Fruit fly (Drosophila melanogaster): ENCODE results near the gene mub.

mub gene

DNA sequence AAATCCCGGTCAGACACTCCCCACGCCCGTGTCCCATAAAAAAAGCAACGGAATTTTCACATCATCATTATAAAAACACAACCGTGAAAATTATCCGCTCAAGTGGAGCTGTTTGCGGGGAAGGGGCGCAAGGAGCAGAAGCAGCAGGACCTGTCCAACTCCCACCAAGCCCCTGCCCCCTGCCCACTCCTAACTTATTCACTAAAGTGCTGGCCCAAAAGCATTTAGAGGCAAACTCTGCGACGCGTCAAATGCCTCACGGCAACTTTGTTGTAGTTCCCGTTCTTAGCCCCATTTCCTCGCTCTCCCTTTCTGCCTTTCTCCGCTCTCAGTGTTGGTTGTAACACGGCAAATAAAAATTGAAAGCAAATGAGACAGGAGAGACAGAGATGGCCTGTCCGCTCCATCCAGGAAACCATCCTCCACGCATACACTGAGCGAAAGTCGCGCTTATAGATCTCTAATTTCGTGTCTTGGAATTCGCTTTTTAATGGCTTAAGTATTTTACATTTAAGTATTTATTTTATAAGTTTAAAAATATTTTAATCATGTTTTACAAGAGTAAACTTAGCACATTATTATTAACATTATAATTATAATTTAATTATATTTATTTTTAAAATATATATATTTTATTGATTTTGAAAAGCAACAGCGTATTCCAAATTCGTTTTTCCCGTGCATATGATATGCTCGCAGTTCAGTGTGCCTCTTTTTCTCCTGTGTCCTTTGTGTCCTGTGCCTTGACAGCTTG is 14.9 kb downstream of the mub start (continued):
- TF ChIP-seq cwo (GFP tag; optimal IDR thresholded peaks at IDR 0.05) (peak; percentile 54), Deaf1 (tag; optimal IDR thresholded peaks at IDR 0.05) (peak; percentile 27), scrt (GFP tag; optimal IDR thresholded peaks at IDR 0.05) (peak; percentile 28), D19A (tag; optimal IDR thresholded peaks at IDR 0.05) (peak; percentile 70), phol (tag; optimal IDR thresholded peaks at IDR 0.05) (peak; percentile 35), Ssrp (tag; optimal IDR thresholded peaks at IDR 0.05) (peak; percentile 25), BtbVII (GFP tag; optimal IDR thresholded peaks at IDR 0.05) (peak; percentile 51), lab (GFP tag; optimal IDR thresholded peaks at IDR 0.05) (peak; percentile 68), CG32532 (GFP tag; IDR thresholded peaks at IDR 0.05) (no peak), CG17612 (GFP tag; IDR thresholded peaks at IDR 0.05) (no peak), Dref (GFP tag; IDR thresholded peaks at IDR 0.05) (peak; percentile 17; the same call in 1 of the 2 replicates), CG4424 (GFP tag; optimal IDR thresholded peaks at IDR 0.05) (peak; percentile 24), Fer1 (GFP tag; optimal IDR thresholded peaks at IDR 0.05) (peak; percentile 34), Meics (GFP tag; optimal IDR thresholded peaks at IDR 0.05) (peak; percentile 70), ro (GFP tag; IDR thresholded peaks at IDR 0.05) (no peak), CG12659 (GFP tag; optimal IDR thresholded peaks at IDR 0.05) (peak; percentile 30), lola (GFP tag; optimal IDR thresholded peaks at IDR 0.05) (no peak), CG13296 (GFP tag; optimal IDR thresholded peaks at IDR 0.05) (peak; percentile 62), Fer3 (tag; optimal IDR thresholded peaks at IDR 0.05) (peak; percentile 22), CG15601 (tag; optimal IDR thresholded peaks at IDR 0.05) (peak; percentile 12), CG9437 (GFP tag; optimal IDR thresholded peaks at IDR 0.05) (peak; percentile 38), CG3065 (GFP tag; optimal IDR thresholded peaks at IDR 0.05) (no peak), slbo (GFP tag; IDR thresholded peaks at IDR 0.05) (peak; percentile 43; the same call in 1 of the 2 replicates), Hmr (GFP tag; optimal IDR thresholded peaks at IDR 0.05) (peak; percentile 64), CG14965 (GFP tag; optimal IDR thresholded peaks at IDR 0.05; ENCODE audit: borderline replicate concordance) (no peak), CG10147 (GFP tag; optimal IDR thresholded peaks at IDR 0.05) (peak; percentile 57), Sox102F (GFP tag; optimal IDR thresholded peaks at IDR 0.05) (peak; percentile 38), fd96Cb (tag; optimal IDR thresholded peaks at IDR 0.05) (peak; percentile 44), CG10543 (GFP tag; optimal IDR thresholded peaks at IDR 0.05) (peak; percentile 38), Dll (GFP tag; IDR thresholded peaks at IDR 0.05; ENCODE audit: partially characterized antibody) (no peak), HHEX (GFP tag; optimal IDR thresholded peaks at IDR 0.05) (peak; percentile 42), luna (GFP tag; optimal IDR thresholded peaks at IDR 0.05) (no peak), CG13424 (tag; optimal IDR thresholded peaks at IDR 0.05) (peak; percentile 57), CG6854 (GFP tag; optimal IDR thresholded peaks at IDR 0.05) (peak; percentile 9), hkb (optimal IDR thresholded peaks at IDR 0.05) (no peak), hkb (GFP tag; IDR thresholded peaks at IDR 0.05) (no peak), CG11695 (GFP tag; IDR thresholded peaks at IDR 0.05) (0 out of 3 replicates have a peak, but pooled peaks have one; percentile 25), ewg (GFP tag; optimal IDR thresholded peaks at IDR 0.05) (peak; percentile 14), CG8388 (GFP tag; optimal IDR thresholded peaks at IDR 0.05) (peak; percentile 14), fd3F (GFP tag; optimal IDR thresholded peaks at IDR 0.05) (peak; percentile 0), gem (tag; optimal IDR thresholded peaks at IDR 0.05) (peak; percentile 69), CG7987 (GFP tag; optimal IDR thresholded peaks at IDR 0.05) (no peak), grau (tag; optimal IDR thresholded peaks at IDR 0.05) (peak; percentile 67), CG8924 (tag; optimal IDR thresholded peaks at IDR 0.05) (peak; percentile 67), chinmo (GFP tag; IDR thresholded peaks at IDR 0.05; ENCODE audit: partially characterized antibody) (no peak), CG17385 (GFP tag; optimal IDR thresholded peaks at IDR 0.05) (peak; percentile 9), ATbp (GFP tag; optimal IDR thresholded peaks at IDR 0.05) (peak; percentile 14)

Data from whole organism, embryonic.